Fruit fly (Drosophila melanogaster) whole organism, wandering third instar larva: Measurements from ENCODE around the gene PolD2.

Experiments used
- Abd-B ChIP-seq: fragments of >200 bp; optimal IDR thresholded peaks from 2 replicates; lab custom pipeline; 2017; ENCODE audit warnings: missing biosample characterization, missing genetic modification characterization
- CG32264 ChIP-seq: fragments of 200-800 bp; sonication (Bioruptor generic); optimal IDR thresholded peaks from 2 replicates; lab custom pipeline; 2016; ENCODE audit warnings: missing biosample characterization, missing genetic modification characterization
- GATAd ChIP-seq: sonication (Bioruptor generic); optimal IDR thresholded peaks from 2 replicates; lab custom pipeline; 2016; ENCODE audit warnings: missing biosample characterization, missing genetic modification characterization
- Jra ChIP-seq: sonication (Bioruptor generic); optimal IDR thresholded peaks from 2 replicates; lab custom pipeline; 2016; ENCODE audit warnings: missing biosample characterization, missing genetic modification characterization
- Myc ChIP-seq: fragments of >200 bp; optimal IDR thresholded peaks from 2 replicates; lab custom pipeline; 2017
- OdsH ChIP-seq: fragments of 200-800 bp; sonication (Bioruptor generic); optimal IDR thresholded peaks from 2 replicates; lab custom pipeline; 2016; ENCODE audit warnings: missing biosample characterization, mild to moderate bottlenecking, missing genetic modification characterization
- Sp1 ChIP-seq: fragments of 200-800 bp; sonication (Bioruptor generic); optimal IDR thresholded peaks from 3 replicates; lab custom pipeline; 2019; ENCODE audit warnings: missing biosample characterization, mild to moderate bottlenecking, missing genetic modification characterization, moderate library complexity
- fru ChIP-seq: fragments of 200-800 bp; sonication (Bioruptor generic); optimal IDR thresholded peaks from 3 replicates; lab custom pipeline; 2016; ENCODE audit warnings: missing biosample characterization, mild to moderate bottlenecking, missing genetic modification characterization
- rgr ChIP-seq: fragments of 200-800 bp; sonication (Bioruptor generic); optimal IDR thresholded peaks from 3 replicates; lab custom pipeline; 2016; ENCODE audit warnings: missing biosample characterization, mild to moderate bottlenecking, missing genetic modification characterization

DNA sequence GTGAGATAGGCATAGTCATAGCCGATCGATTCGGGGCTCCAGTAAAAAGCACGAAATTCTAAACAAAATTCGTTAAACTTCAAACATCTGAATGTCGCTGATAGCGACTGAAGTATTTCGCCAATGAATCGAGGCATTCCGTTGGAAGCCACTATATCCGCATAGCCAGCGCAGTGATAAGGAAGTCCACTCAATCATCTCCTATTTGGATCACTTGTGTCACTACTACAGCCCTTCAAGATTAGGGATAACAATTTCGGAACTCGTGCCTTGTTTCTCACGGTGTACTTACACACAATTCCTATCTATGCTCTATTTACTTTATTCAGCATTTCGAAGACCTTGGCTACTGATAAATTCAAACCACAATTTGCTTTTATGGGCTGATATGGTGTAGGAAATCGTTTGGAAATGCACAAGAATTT is 37.5 kb upstream of the PolD2 start, which contains the start of gene PIG-Wb:
- TF ChIP-seq Jra (GFP tag; lab: Kevin White, UChicago) (no peak), fru (GFP tag; lab: Kevin White, UChicago) (peak; percentile 39), Abd-B (GFP tag; lab: Kevin White, UChicago) (no peak), rgr (GFP tag; lab: Kevin White, UChicago) (no peak), OdsH (no peak), CG32264 (GFP tag; lab: Kevin White, UChicago) (no peak), Myc (lab: Kevin White, UChicago) (no peak), Sp1 (no peak), GATAd (GFP tag; lab: Kevin White, UChicago) (no peak)
